Fruit fly (Drosophila melanogaster): Measurements from ENCODE around the gene CG14968.
A peak's percentile ranks its signal among the peaks of the same experiment; 100 is the strongest.

The CG14968 gene

dm6 chr3L:3303087-3303526 is at the start of gene CG14968 (continued):
- TF ChIP-seq gt (GFP tag; IDR thresholded peaks at IDR 0.05) (peak; percentile 82), Ssrp (tag; optimal IDR thresholded peaks at IDR 0.05) (peak; percentile 92), B-H2 (GFP tag; optimal IDR thresholded peaks at IDR 0.05) (peak; percentile 87), ERR (GFP tag; optimal IDR thresholded peaks at IDR 0.05) (peak; percentile 73), CG10147 (GFP tag; optimal IDR thresholded peaks at IDR 0.05) (peak; percentile 96), luna (GFP tag; optimal IDR thresholded peaks at IDR 0.05) (peak; percentile 54), pb (GFP tag; optimal IDR thresholded peaks at IDR 0.05) (peak; percentile 37), Taf1 (GFP tag; IDR thresholded peaks at IDR 0.05) (peak; percentile 91), CG3838 (GFP tag; optimal IDR thresholded peaks at IDR 0.05) (peak; percentile 66), CG10431 (GFP tag; optimal IDR thresholded peaks at IDR 0.05) (peak; percentile 54), CG2116 (GFP tag; optimal IDR thresholded peaks at IDR 0.05) (no peak), CG16815 (GFP tag; optimal IDR thresholded peaks at IDR 0.05) (peak; percentile 75), stc (GFP tag; IDR thresholded peaks at IDR 0.05) (peak; percentile 96), Dad (GFP tag; optimal IDR thresholded peaks at IDR 0.05) (peak; percentile 86), pros (GFP tag; optimal IDR thresholded peaks at IDR 0.05) (no peak), jing (GFP tag; optimal IDR thresholded peaks at IDR 0.05) (peak; percentile 36), CG15601 (tag; optimal IDR thresholded peaks at IDR 0.05) (peak; percentile 89), CG13424 (tag; optimal IDR thresholded peaks at IDR 0.05) (peak; percentile 96), Scr (GFP tag; IDR thresholded peaks at IDR 0.05; ENCODE audit: partially characterized antibody) (no peak), esg (GFP tag; conservative IDR thresholded peaks at IDR 0.05) (peak; percentile 95), CG3847 (GFP tag; IDR thresholded peaks at IDR 0.05) (peak; percentile 98), B-H1 (GFP tag; IDR thresholded peaks at IDR 0.05) (peak; percentile 90), gce (GFP tag; IDR thresholded peaks at IDR 0.05) (peak; percentile 92), Bdp1 (GFP tag; optimal IDR thresholded peaks at IDR 0.05) (peak; percentile 70), CG30020 (tag; optimal IDR thresholded peaks at IDR 0.05) (peak; percentile 49), HLHmδ (GFP tag; optimal IDR thresholded peaks at IDR 0.05) (no peak), Blimp-1 (GFP tag; optimal IDR thresholded peaks at IDR 0.05) (peak; percentile 95), BtbVII (GFP tag; optimal IDR thresholded peaks at IDR 0.05) (peak; percentile 88), fd96Cb (tag; optimal IDR thresholded peaks at IDR 0.05) (peak; percentile 94), CG13624 (GFP tag; optimal IDR thresholded peaks at IDR 0.05) (peak; percentile 79), pita (GFP tag; optimal IDR thresholded peaks at IDR 0.05) (peak; percentile 26), H2.0 (GFP tag; IDR thresholded peaks at IDR 0.05) (peak; percentile 96), Bgb (GFP tag; IDR thresholded peaks at IDR 0.05; ENCODE audit: partially characterized antibody) (no peak), ATbp (GFP tag; optimal IDR thresholded peaks at IDR 0.05) (peak; percentile 89), da (GFP tag; optimal IDR thresholded peaks at IDR 0.05) (no peak), Rx (GFP tag; IDR thresholded peaks at IDR 0.05) (peak; percentile 90), Ptx1 (GFP tag; IDR thresholded peaks at IDR 0.05) (peak; percentile 97), CG8281 (tag; optimal IDR thresholded peaks at IDR 0.05) (peak; percentile 75), Camta (GFP tag; optimal IDR thresholded peaks at IDR 0.05) (peak; percentile 85), schlank (tag; optimal IDR thresholded peaks at IDR 0.05) (peak; percentile 70), cad (GFP tag; optimal IDR thresholded peaks at IDR 0.05) (no peak), yki (optimal IDR thresholded peaks at IDR 0.05) (no peak), onecut (GFP tag; IDR thresholded peaks at IDR 0.05) (peak; percentile 86), CG7556 (GFP tag; optimal IDR thresholded peaks at IDR 0.05) (peak; percentile 86), CG10321 (GFP tag; IDR thresholded peaks at IDR 0.05) (peak; percentile 81), CG12071 (GFP tag; optimal IDR thresholded peaks at IDR 0.05) (peak; percentile 88), CG18011 (GFP tag; optimal IDR thresholded peaks at IDR 0.05) (peak; percentile 83), CG1233 (GFP tag; optimal IDR thresholded peaks at IDR 0.05) (peak; percentile 92), CG10274 (GFP tag; optimal IDR thresholded peaks at IDR 0.05) (peak; percentile 71), CG12155 (GFP tag; optimal IDR thresholded peaks at IDR 0.05) (peak; percentile 90), Lpt (GFP tag; optimal IDR thresholded peaks at IDR 0.05) (no peak), Fer3 (tag; optimal IDR thresholded peaks at IDR 0.05) (peak; percentile 97)

Data from whole organism, embryonic.